Fruit fly (Drosophila melanogaster): ENCODE results near the gene CG12520.

Gene CG12520

DNA sequence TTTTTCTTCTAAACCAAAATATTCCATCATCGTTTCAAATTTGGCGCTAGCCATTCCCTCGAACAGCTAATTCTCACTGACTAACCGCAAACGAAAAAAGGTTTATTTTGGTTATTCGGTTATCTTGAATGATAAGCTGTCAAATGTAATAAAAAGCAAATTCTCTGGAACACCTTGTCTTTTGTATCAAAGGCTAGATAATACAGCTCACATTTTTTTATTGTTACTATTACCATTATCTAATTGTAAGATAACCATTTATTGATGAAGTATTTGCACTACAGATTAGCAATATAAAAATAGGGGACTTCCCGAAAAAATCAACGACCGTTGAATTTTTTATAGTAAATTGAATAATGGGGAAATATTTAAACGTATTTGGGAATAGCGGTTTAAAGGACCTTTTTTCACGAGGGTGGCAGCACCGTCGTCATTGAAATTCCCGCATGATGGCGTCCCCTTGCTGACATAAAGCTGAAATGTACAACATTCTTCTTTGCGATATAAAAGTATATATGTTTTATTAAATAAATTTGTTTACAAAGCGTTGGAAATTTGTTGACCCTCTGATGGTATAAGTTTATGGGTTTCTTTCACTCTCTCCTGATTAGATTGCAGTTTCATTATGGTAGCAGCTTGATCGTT lies 41.2 kb downstream of the CG12520 start, which contains the start of gene CG32107:
Gene CG32107 (minus strand): TSS at position 51 of the 645 bp plus-strand sequence.
- TF ChIP-seq Dll (optimal IDR thresholded peaks at IDR 0.05), result no peak
- TF ChIP-seq pan (optimal IDR thresholded peaks at IDR 0.05), result no peak
- no peak for TF ChIP-seq usp (GFP tag; optimal IDR thresholded peaks at IDR 0.05)
- TF ChIP-seq psq (optimal IDR thresholded peaks at IDR 0.05), result no peak
- TF ChIP-seq EcR (GFP tag; optimal IDR thresholded peaks at IDR 0.05), result no peak
- no peak for TF ChIP-seq CG8478 (optimal IDR thresholded peaks at IDR 0.05)

- no peak for TF ChIP-seq EcR (GFP tag; optimal IDR thresholded peaks at IDR 0.05)
- TF ChIP-seq usp (GFP tag; optimal IDR thresholded peaks at IDR 0.05), result no peak
- TF ChIP-seq pan (optimal IDR thresholded peaks at IDR 0.05), result no peak
- TF ChIP-seq psq (optimal IDR thresholded peaks at IDR 0.05), result no peak
- no peak for TF ChIP-seq Dll (optimal IDR thresholded peaks at IDR 0.05)
- TF ChIP-seq CG8478 (optimal IDR thresholded peaks at IDR 0.05), result no peak
These were observed 44.9 kb downstream of the CG12520 start for dm6 chr3L:12857553-12858122.

DNA sequence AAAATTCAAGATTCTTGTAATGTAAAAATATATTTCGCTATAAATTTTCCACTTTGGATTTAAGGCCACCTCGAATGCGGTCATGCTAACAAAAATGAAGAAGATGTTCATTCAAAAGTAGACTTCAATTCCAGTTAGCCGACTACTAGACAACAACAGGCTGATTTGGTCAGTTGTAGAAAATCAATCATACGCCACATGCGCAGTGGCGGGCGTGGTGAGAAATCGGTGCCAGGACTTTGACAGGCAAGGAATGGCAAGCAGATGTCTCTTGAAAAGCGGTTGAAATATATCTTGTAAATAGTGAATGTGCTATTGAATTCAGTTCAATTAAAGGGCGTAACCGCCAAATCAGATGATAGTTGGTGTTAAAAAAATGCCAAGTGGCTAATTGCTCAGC lies 49.1 kb downstream of the CG12520 start, which contains the start of gene Ent3:
Gene Ent3 (plus strand): TSS at position 224 of the 400 bp plus-strand sequence.
- TF ChIP-seq Dll (optimal IDR thresholded peaks at IDR 0.05), result no peak
- TF ChIP-seq psq (optimal IDR thresholded peaks at IDR 0.05), result no peak
- no peak for TF ChIP-seq CG8478 (optimal IDR thresholded peaks at IDR 0.05)
- TF ChIP-seq usp (GFP tag; optimal IDR thresholded peaks at IDR 0.05), result no peak
